Fruit fly (Drosophila melanogaster): ENCODE results near the gene Irbp18.

Gene Irbp18

DNA sequence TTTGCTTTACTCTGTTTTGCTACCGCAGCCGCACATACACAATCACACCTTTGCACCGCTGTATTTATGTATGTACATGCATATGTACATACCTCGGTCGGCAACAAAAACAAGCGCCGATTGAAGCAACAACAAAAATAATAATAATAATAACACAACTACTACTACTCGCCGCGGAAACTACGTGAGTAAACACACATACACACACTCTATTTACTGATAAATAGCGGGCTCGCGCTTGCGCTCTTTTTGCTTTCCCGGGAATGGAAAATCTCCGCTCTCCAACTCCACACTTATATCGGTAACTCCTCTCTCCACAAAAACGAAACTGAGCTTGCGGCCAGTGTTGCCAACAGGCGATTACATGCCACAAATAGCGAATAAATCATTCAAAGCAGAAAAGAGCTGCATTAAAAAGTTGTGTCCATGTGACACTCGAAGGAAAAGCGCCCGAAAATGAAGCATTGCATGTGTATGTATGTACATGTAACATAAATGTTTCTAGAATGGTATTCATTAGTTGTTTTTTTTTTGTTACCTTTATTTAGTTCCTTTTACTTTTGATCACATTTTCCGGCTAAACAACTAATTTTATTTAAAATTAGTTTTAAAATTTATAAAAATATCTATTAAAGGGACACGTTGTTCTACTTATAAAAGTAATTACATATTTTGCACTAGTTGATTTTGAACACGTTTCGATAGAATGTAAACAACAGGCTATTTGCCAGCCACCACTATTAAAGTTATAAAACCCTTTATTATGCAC, 20.8 kb upstream of the Irbp18 start (continued):
- TF ChIP-seq CG31627 (GFP tag; optimal IDR thresholded peaks at IDR 0.05) (no peak), CG10669 (GFP tag; optimal IDR thresholded peaks at IDR 0.05) (no peak), Sox15 (GFP tag; optimal IDR thresholded peaks at IDR 0.05) (no peak), Hr39 (GFP tag; optimal IDR thresholded peaks at IDR 0.05) (no peak), Lpt (GFP tag; optimal IDR thresholded peaks at IDR 0.05) (peak; percentile 19), CG1621 (tag; optimal IDR thresholded peaks at IDR 0.05) (peak; percentile 54), cyc (GFP tag; optimal IDR thresholded peaks at IDR 0.05) (no peak), topi (GFP tag; optimal IDR thresholded peaks at IDR 0.05) (peak; percentile 6), Met (GFP tag; optimal IDR thresholded peaks at IDR 0.05) (no peak), vri (GFP tag; optimal IDR thresholded peaks at IDR 0.05) (peak; percentile 37), Hr4 (GFP tag; optimal IDR thresholded peaks at IDR 0.05) (peak; percentile 8), CG6163 (GFP tag; IDR thresholded peaks at IDR 0.05) (peak; percentile 56; the same call in 1 of the 3 replicates), Eip78C (GFP tag) (peak; percentile 75), CG6808 (GFP tag; optimal IDR thresholded peaks at IDR 0.05) (peak; percentile 44), CG4318 (GFP tag; optimal IDR thresholded peaks at IDR 0.05) (no peak), svp (GFP tag) (peak; percentile 83), salr (GFP tag; optimal IDR thresholded peaks at IDR 0.05) (peak in 1 of 2 experiments; percentile 23), CG8632 (GFP tag; optimal IDR thresholded peaks at IDR 0.05) (peak; percentile 4), CG10631 (GFP tag; optimal IDR thresholded peaks at IDR 0.05) (peak; percentile 23), Smox (GFP tag; optimal IDR thresholded peaks at IDR 0.05) (no peak), CG8319 (GFP tag; optimal IDR thresholded peaks at IDR 0.05) (no peak), esn (GFP tag; optimal IDR thresholded peaks at IDR 0.05) (no peak), acj6 (GFP tag; optimal IDR thresholded peaks at IDR 0.05) (no peak), Ets96B (tag; optimal IDR thresholded peaks at IDR 0.05) (no peak), CG11762 (GFP tag; optimal IDR thresholded peaks at IDR 0.05; ENCODE audit: insufficient read depth) (no peak), fkh (GFP tag; optimal IDR thresholded peaks at IDR 0.05) (peak; percentile 100), Ets21C (GFP tag; optimal IDR thresholded peaks at IDR 0.05) (no peak)

DNA sequence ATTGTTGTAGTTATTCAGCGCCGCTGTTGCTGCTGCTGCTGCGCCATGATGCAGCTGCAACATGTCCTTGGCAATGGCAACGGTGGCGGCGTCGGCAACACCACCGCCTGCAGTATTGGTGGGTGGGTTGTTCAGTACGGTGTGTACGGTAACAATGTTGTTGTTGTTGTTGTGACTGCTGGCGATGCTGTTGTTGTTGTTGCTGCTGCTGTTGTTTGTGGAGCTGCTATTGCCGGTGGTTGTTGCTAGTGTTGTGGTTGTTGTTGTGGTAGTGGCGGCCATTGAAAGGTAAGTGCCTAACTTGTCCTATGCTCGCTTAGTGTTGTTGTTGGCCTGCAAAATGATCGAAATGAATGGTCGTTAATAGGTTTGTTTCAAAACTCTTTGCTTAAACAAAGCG, 19.7 kb upstream of the Irbp18 start:
- TF ChIP-seq Sox14 (GFP tag; optimal IDR thresholded peaks at IDR 0.05) (no peak), CG7368 (GFP tag; optimal IDR thresholded peaks at IDR 0.05) (no peak), OdsH (GFP tag; optimal IDR thresholded peaks at IDR 0.05) (no peak), CG8632 (GFP tag; optimal IDR thresholded peaks at IDR 0.05) (no peak), eg (GFP tag; IDR thresholded peaks at IDR 0.05) (no peak), cyc (GFP tag; optimal IDR thresholded peaks at IDR 0.05) (no peak), topi (GFP tag; optimal IDR thresholded peaks at IDR 0.05) (no peak), CG4318 (GFP tag; optimal IDR thresholded peaks at IDR 0.05) (no peak), CG8319 (GFP tag; optimal IDR thresholded peaks at IDR 0.05) (no peak), Lpt (GFP tag; optimal IDR thresholded peaks at IDR 0.05) (no peak), CG11294 (GFP tag; IDR thresholded peaks at IDR 0.05) (no peak), Ets21C (GFP tag; optimal IDR thresholded peaks at IDR 0.05) (no peak), CG10631 (GFP tag; optimal IDR thresholded peaks at IDR 0.05) (no peak), spab (GFP tag; optimal IDR thresholded peaks at IDR 0.05) (no peak), fd85E (GFP tag; optimal IDR thresholded peaks at IDR 0.05) (no peak), net (GFP tag; optimal IDR thresholded peaks at IDR 0.05) (no peak), CG11902 (GFP tag; optimal IDR thresholded peaks at IDR 0.05) (no peak), CG34406 (GFP tag; optimal IDR thresholded peaks at IDR 0.05) (no peak)

Measured in whole organism, prepupa.